Worm (Caenorhabditis elegans): ENCODE data around the gene F41F3.1.

ce11 chrV:4667062-4667461 lies 12.7 kb downstream of the F41F3.1 start:
- TF ChIP-seq unc-120 (tag; optimal IDR thresholded peaks at IDR 0.05; ENCODE audit: poor library complexity, severe bottlenecking), result no peak
- TF ChIP-seq nhr-12 (tag; optimal IDR thresholded peaks at IDR 0.05), result no peak
- no peak for TF ChIP-seq ces-1 (GFP tag; optimal IDR thresholded peaks at IDR 0.05)
- TF ChIP-seq mep-1 (tag; optimal IDR thresholded peaks at IDR 0.05), result no peak
- TF ChIP-seq unc-62 (GFP tag; optimal IDR thresholded peaks at IDR 0.05), result no peak
- TF ChIP-seq blmp-1 (tag; optimal IDR thresholded peaks at IDR 0.05), result no peak
- no peak for TF ChIP-seq pha-4 (tag; optimal IDR thresholded peaks at IDR 0.05)
- no peak for TF ChIP-seq elt-3 (tag; optimal IDR thresholded peaks at IDR 0.05)
- TF ChIP-seq unc-39 (tag; optimal IDR thresholded peaks at IDR 0.05), result no peak
- no peak for TF ChIP-seq ztf-11 (tag; optimal IDR thresholded peaks at IDR 0.05)
- TF ChIP-seq snpc-4 (tag; optimal IDR thresholded peaks at IDR 0.05), result no peak
- TF ChIP-seq mls-2 (tag; optimal IDR thresholded peaks at IDR 0.05), result no peak
- no peak for TF ChIP-seq lin-13 (tag; optimal IDR thresholded peaks at IDR 0.05)
